Worm (Caenorhabditis elegans): ENCODE measurements around the gene npp-5.

The npp-5 gene

ce11 chrII:11629957-11630356 lies 30.3 kb upstream of the npp-5 start:
- TF ChIP-seq aly-2 (tag; optimal IDR thresholded peaks at IDR 0.05) (no peak), nhr-77 (tag; optimal IDR thresholded peaks at IDR 0.05) (no peak), skn-1 (tag; optimal IDR thresholded peaks at IDR 0.05) (no peak), sea-2 (GFP tag; optimal IDR thresholded peaks at IDR 0.05) (no peak), fkh-2 (tag; optimal IDR thresholded peaks at IDR 0.05) (no peak), mml-1 (tag; optimal IDR thresholded peaks at IDR 0.05) (no peak), nhr-28 (tag; optimal IDR thresholded peaks at IDR 0.05) (no peak), snpc-4 (tag; optimal IDR thresholded peaks at IDR 0.05) (no peak), ama-1 (optimal IDR thresholded peaks at IDR 0.05) (peak; percentile 11), nhr-237 (tag; optimal IDR thresholded peaks at IDR 0.05) (no peak), R02D3.7 (tag; optimal IDR thresholded peaks at IDR 0.05) (no peak), jun-1 (tag; optimal IDR thresholded peaks at IDR 0.05) (no peak), egl-5 (tag; optimal IDR thresholded peaks at IDR 0.05) (peak; percentile 15), nhr-12 (tag; optimal IDR thresholded peaks at IDR 0.05) (no peak), tbx-2 (tag; optimal IDR thresholded peaks at IDR 0.05) (no peak)

ce11 chrII:11627904-11628303 lies 28.3 kb upstream of the npp-5 start:
- no peak for TF ChIP-seq ZK546.5 (tag; optimal IDR thresholded peaks at IDR 0.05)
- no peak for TF ChIP-seq ama-1 (optimal IDR thresholded peaks at IDR 0.05)
- TF ChIP-seq nhr-67 (tag; optimal IDR thresholded peaks at IDR 0.05) = no peak
- no peak for TF ChIP-seq nhr-11 (tag; optimal IDR thresholded peaks at IDR 0.05)
- no peak for TF ChIP-seq nhr-23 (tag; optimal IDR thresholded peaks at IDR 0.05)
- TF ChIP-seq nfya-1 (tag; optimal IDR thresholded peaks at IDR 0.05; ENCODE audit: insufficient read depth) = no peak
- TF ChIP-seq elt-3 (tag; optimal IDR thresholded peaks at IDR 0.05) = no peak
- TF ChIP-seq eor-1 (tag; optimal IDR thresholded peaks at IDR 0.05) = no peak
- no peak for TF ChIP-seq lsy-12 (tag; optimal IDR thresholded peaks at IDR 0.05)
- no peak for TF ChIP-seq aly-2 (tag; optimal IDR thresholded peaks at IDR 0.05)
- no peak for TF ChIP-seq nhr-77 (tag; optimal IDR thresholded peaks at IDR 0.05)
- TF ChIP-seq nhr-28 (tag; optimal IDR thresholded peaks at IDR 0.05) = no peak

- TF ChIP-seq nhr-67 (tag; optimal IDR thresholded peaks at IDR 0.05) (no peak), R02D3.7 (tag; optimal IDR thresholded peaks at IDR 0.05) (no peak), daf-12 (tag; optimal IDR thresholded peaks at IDR 0.05) (no peak), fos-1 (tag; optimal IDR thresholded peaks at IDR 0.05) (no peak), nfya-1 (tag; optimal IDR thresholded peaks at IDR 0.05; ENCODE audit: insufficient read depth) (no peak)
Measured at ce11 chrII:11622605-11623004, 23.0 kb upstream of the npp-5 start.

ce11 chrII:11621576-11621975 lies 22.0 kb upstream of the npp-5 start:
- TF ChIP-seq pha-4 (tag; optimal IDR thresholded peaks at IDR 0.05) (no peak), ceh-82 (tag; optimal IDR thresholded peaks at IDR 0.05) (peak; percentile 3), ama-1 (optimal IDR thresholded peaks at IDR 0.05) (no peak), nhr-25 (tag; optimal IDR thresholded peaks at IDR 0.05) (no peak), nfya-1 (tag; optimal IDR thresholded peaks at IDR 0.05; ENCODE audit: insufficient read depth) (peak; percentile 57), unc-62 (GFP tag; optimal IDR thresholded peaks at IDR 0.05) (no peak), nhr-237 (tag; optimal IDR thresholded peaks at IDR 0.05) (no peak), ceh-9 (tag; optimal IDR thresholded peaks at IDR 0.05) (no peak), egl-5 (tag; optimal IDR thresholded peaks at IDR 0.05) (no peak), skn-1 (tag; optimal IDR thresholded peaks at IDR 0.05) (no peak), eor-1 (tag; optimal IDR thresholded peaks at IDR 0.05) (no peak), lin-39 (tag; optimal IDR thresholded peaks at IDR 0.05) (peak; percentile 48), hmg-11 (tag; optimal IDR thresholded peaks at IDR 0.05) (peak; percentile 51), ZK546.5 (tag; optimal IDR thresholded peaks at IDR 0.05) (no peak), snpc-4 (tag; optimal IDR thresholded peaks at IDR 0.05) (no peak), nhr-43 (tag; optimal IDR thresholded peaks at IDR 0.05; ENCODE audit: poor library complexity, severe bottlenecking) (no peak)

- TF ChIP-seq sea-2 (GFP tag; optimal IDR thresholded peaks at IDR 0.05) (no peak), pha-4 (tag; optimal IDR thresholded peaks at IDR 0.05) (peak; percentile 80), egl-27 (tag; optimal IDR thresholded peaks at IDR 0.05) (no peak), nhr-43 (tag; optimal IDR thresholded peaks at IDR 0.05; ENCODE audit: poor library complexity, severe bottlenecking) (no peak), nhr-237 (tag; optimal IDR thresholded peaks at IDR 0.05) (no peak), ztf-4 (tag; optimal IDR thresholded peaks at IDR 0.05) (no peak), ztf-11 (tag; optimal IDR thresholded peaks at IDR 0.05) (no peak), nhr-77 (tag; optimal IDR thresholded peaks at IDR 0.05) (no peak), nhr-25 (tag; optimal IDR thresholded peaks at IDR 0.05) (peak; percentile 61)
Measured at ce11 chrII:11620630-11621246, 21.1 kb upstream of the npp-5 start.

Data from whole organism, L3 larva.